Worm (Caenorhabditis elegans) whole organism, L2 larva: ENCODE data around the gene C01G12.5.
A peak's percentile ranks its signal among the peaks of the same experiment; 100 is the strongest.

Experiments
- C34F6.9 ChIP-seq: fragments of 150-350 bp; optimal IDR thresholded peaks from 2 replicates; lab custom pipeline; 2014; ENCODE audit warnings: missing biosample characterization, missing genetic modification characterization
- F13H6.1 ChIP-seq: sonication (generic microtip); optimal IDR thresholded peaks from 2 replicates; lab custom pipeline; 2016; ENCODE audit warnings: missing genetic modification characterization, missing compliant biosample characterization
- R02D3.7 ChIP-seq: fragments of 150-350 bp; optimal IDR thresholded peaks from 2 replicates; lab custom pipeline; 2014; ENCODE audit warnings: missing biosample characterization, missing genetic modification characterization
- aly-2 ChIP-seq: fragments of 150-350 bp; optimal IDR thresholded peaks from 2 replicates; lab custom pipeline; 2014; ENCODE audit warnings: missing biosample characterization, missing genetic modification characterization
- ama-1 ChIP-seq: fragments of 150-350 bp; optimal IDR thresholded peaks from 2 replicates; lab custom pipeline; 2018; ENCODE audit warnings: inconsistent platforms
- ceh-16 ChIP-seq: fragments of 150-350 bp; optimal IDR thresholded peaks from 2 replicates; lab custom pipeline; 2014; ENCODE audit warnings: missing biosample characterization, missing genetic modification characterization
- ceh-82 ChIP-seq: fragments of 150-350 bp; optimal IDR thresholded peaks from 2 replicates; lab custom pipeline; 2014; ENCODE audit warnings: missing biosample characterization, missing genetic modification characterization
- dmd-4 ChIP-seq: sonication (generic microtip); optimal IDR thresholded peaks from 2 replicates; lab custom pipeline; 2017; ENCODE audit warnings: missing biosample characterization, missing genetic modification characterization
- egl-27 ChIP-seq: sonication (generic microtip); optimal IDR thresholded peaks from 3 replicates; lab custom pipeline; 2017; ENCODE audit warnings: missing biosample characterization, missing genetic modification reagents, missing genetic modification characterization
- elt-3 ChIP-seq: sonication (generic microtip); optimal IDR thresholded peaks from 2 replicates; lab custom pipeline; 2017; ENCODE audit warnings: missing biosample characterization, missing genetic modification characterization
- fos-1 ChIP-seq: fragments of 150-350 bp; optimal IDR thresholded peaks from 2 replicates; lab custom pipeline; 2014; ENCODE audit warnings: missing biosample characterization, missing genetic modification characterization
- gmeb-1 ChIP-seq: fragments of 150-350 bp; optimal IDR thresholded peaks from 2 replicates; lab custom pipeline; 2014; ENCODE audit warnings: missing biosample characterization, missing genetic modification characterization
- lin-13 ChIP-seq: fragments of 150-350 bp; optimal IDR thresholded peaks from 2 replicates; lab custom pipeline; 2014; ENCODE audit warnings: missing biosample characterization, missing genetic modification reagents, missing genetic modification characterization
- lin-39 ChIP-seq: fragments of 150-350 bp; optimal IDR thresholded peaks from 2 replicates; lab custom pipeline; 2014; ENCODE audit warnings: missing biosample characterization, missing genetic modification reagents, missing genetic modification characterization
- lsy-2 ChIP-seq, 2 experiments: fragments of 150-350 bp in 1 of 2; sonication (generic microtip) in 1 of 2; optimal IDR thresholded peaks; 2 replicates each; lab custom pipeline; 2014 to 2017; ENCODE audit warnings: missing biosample characterization in 2 of 2, missing genetic modification characterization in 2 of 2
- mab-5 ChIP-seq: fragments of 150-350 bp; optimal IDR thresholded peaks from 2 replicates; lab custom pipeline; 2014; ENCODE audit warnings: missing biosample characterization, missing genetic modification characterization
- mbf-1 ChIP-seq: sonication (generic microtip); optimal IDR thresholded peaks from 2 replicates; lab custom pipeline; 2017; ENCODE audit warnings: missing biosample characterization, missing genetic modification characterization
- nhr-11 ChIP-seq: fragments of 150-350 bp; optimal IDR thresholded peaks from 2 replicates; lab custom pipeline; 2014; ENCODE audit warnings: missing biosample characterization, missing genetic modification characterization
- nhr-12 ChIP-seq: fragments of 150-350 bp; optimal IDR thresholded peaks from 2 replicates; lab custom pipeline; 2014; ENCODE audit warnings: missing biosample characterization, missing genetic modification characterization
- nhr-21 ChIP-seq: fragments of 150-350 bp; optimal IDR thresholded peaks from 2 replicates; lab custom pipeline; 2014; ENCODE audit warnings: missing biosample characterization, missing genetic modification characterization
- nhr-237 ChIP-seq: fragments of 150-350 bp; optimal IDR thresholded peaks from 2 replicates; lab custom pipeline; 2014; ENCODE audit warnings: missing biosample characterization, missing genetic modification characterization
- nhr-6 ChIP-seq: fragments of 150-350 bp; optimal IDR thresholded peaks from 2 replicates; lab custom pipeline; 2014; ENCODE audit warnings: missing biosample characterization, missing genetic modification characterization
- nhr-77 ChIP-seq: fragments of 150-350 bp; optimal IDR thresholded peaks from 2 replicates; lab custom pipeline; 2014; ENCODE audit warnings: missing biosample characterization, missing genetic modification characterization
- sem-4 ChIP-seq: fragments of 150-350 bp; optimal IDR thresholded peaks from 2 replicates; lab custom pipeline; 2014; ENCODE audit warnings: missing biosample characterization, missing genetic modification reagents, missing genetic modification characterization
- skn-1 ChIP-seq: sonication (generic microtip); optimal IDR thresholded peaks from 2 replicates; lab custom pipeline; 2017; ENCODE audit warnings: missing biosample characterization, missing genetic modification characterization
- snpc-4 ChIP-seq: fragments of 150-350 bp; optimal IDR thresholded peaks from 2 replicates; lab custom pipeline; 2014; ENCODE audit warnings: missing biosample characterization, missing genetic modification characterization
- unc-39 ChIP-seq: fragments of 150-350 bp; optimal IDR thresholded peaks from 2 replicates; lab custom pipeline; 2014; ENCODE audit warnings: missing biosample characterization, missing genetic modification characterization
- ztf-1 ChIP-seq: fragments of 200-800 bp; sonication (Bioruptor generic); conservative IDR thresholded peaks from 2 replicates; pipeline ENCODE4 v1.3.6; 2022; ENCODE audit warnings: missing genetic modification characterization, missing compliant biosample characterization
- ztf-4 ChIP-seq: fragments of 150-350 bp; optimal IDR thresholded peaks from 2 replicates; lab custom pipeline; 2014; ENCODE audit warnings: missing biosample characterization, missing genetic modification characterization

C01G12.5 gene

DNA sequence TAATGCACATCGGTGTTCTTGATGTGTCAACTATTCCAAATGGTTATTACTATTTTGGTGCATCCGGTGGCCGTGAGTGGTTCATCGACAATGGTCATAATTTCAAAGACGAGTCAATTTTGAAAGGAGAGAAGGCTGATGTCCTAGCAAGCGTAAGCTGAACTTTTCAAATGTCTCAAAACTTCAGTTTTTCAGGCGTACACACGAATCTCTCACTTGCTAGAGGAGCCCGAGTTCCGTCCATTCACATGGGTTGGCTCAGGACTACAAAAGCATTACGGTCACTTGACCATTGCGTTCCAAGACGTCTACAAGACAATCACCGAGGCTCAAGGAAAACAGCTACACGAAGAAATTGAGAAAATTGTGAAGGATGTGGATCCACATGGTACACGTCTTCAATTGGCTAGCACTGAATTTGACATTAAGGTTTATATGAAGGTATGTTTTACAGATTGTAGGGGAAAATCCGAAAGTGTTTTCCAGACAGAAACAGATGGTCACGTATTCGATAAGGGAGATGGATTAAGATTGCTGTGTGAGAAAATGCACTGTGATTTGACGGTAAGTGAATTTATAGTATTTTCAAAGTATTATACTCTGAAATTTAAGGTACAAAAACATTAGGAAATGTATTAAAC, 22.1 kb upstream of the C01G12.5 start:
- TF ChIP-seq nhr-77 (tag; lab: Kevin White, UChicago): no peak
- TF ChIP-seq ama-1 (lab: Kevin White, UChicago): peak; percentile 1

DNA sequence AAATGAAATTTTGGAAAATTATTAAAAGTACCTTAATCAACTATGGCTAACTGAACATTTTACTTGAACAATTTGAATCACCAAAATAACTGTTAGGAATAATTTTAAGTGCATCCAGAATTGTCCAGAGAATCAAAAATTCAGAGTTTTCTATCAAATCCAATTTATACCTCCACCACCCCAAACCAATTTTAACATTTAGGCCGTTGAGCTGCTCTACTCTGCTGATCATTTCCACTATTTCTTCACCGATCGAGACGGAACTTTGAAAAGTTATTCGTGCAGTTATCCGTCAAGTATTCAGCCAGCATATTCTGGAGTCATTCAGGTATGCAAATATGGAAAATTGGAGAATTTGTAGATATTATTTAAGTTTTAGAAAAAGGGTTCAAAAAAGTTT, 21.2 kb upstream of the C01G12.5 start:
- TF ChIP-seq ama-1 (lab: Kevin White, UChicago): peak; percentile 33
- TF ChIP-seq mab-5 (tag; lab: Kevin White, UChicago): no peak

DNA sequence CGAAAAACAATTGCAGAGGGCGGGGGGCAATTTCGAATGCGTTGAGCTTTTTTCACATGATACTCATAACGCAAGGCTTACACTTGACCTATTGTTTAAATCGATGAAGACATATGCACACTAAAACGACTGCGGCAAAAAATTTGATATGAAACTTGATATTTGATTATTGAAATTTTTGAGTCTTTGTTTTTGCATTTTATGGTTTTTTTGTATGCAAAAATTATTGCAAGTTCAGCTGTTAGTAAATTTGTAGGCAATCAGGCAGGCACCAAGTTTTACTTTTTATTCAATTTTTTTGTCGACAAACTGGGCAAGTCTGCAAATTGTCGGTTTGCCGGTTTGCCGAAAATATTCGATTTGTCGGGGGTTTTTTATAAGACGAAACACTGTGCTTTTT, 18.9 kb upstream of the C01G12.5 start, which contains the start of gene arl-3:
Gene arl-3 (plus strand): TSS at position 301 of the 400 bp plus-strand sequence.
- TF ChIP-seq aly-2: no peak
- TF ChIP-seq lsy-2 (tag; optimal IDR thresholded peaks at IDR 0.05; lab: Kevin White, UChicago): no peak
- TF ChIP-seq lin-39 (tag; lab: Kevin White, UChicago): no peak
- no peak for TF ChIP-seq egl-27 (tag; lab: Kevin White, UChicago)
- no peak for TF ChIP-seq sem-4 (tag; lab: Kevin White, UChicago)
- TF ChIP-seq nhr-77 (tag; lab: Kevin White, UChicago): no peak
- TF ChIP-seq gmeb-1 (tag; lab: Kevin White, UChicago): no peak
- no peak for TF ChIP-seq dmd-4 (tag; lab: Kevin White, UChicago)
- no peak for TF ChIP-seq snpc-4 (tag; lab: Kevin White, UChicago)
- no peak for TF ChIP-seq mab-5 (tag; lab: Kevin White, UChicago)
- TF ChIP-seq F13H6.1 (tag; lab: Kevin White, UChicago): no peak
- TF ChIP-seq ztf-1 (GFP tag; lab: Robert Waterston, UW): no peak

DNA sequence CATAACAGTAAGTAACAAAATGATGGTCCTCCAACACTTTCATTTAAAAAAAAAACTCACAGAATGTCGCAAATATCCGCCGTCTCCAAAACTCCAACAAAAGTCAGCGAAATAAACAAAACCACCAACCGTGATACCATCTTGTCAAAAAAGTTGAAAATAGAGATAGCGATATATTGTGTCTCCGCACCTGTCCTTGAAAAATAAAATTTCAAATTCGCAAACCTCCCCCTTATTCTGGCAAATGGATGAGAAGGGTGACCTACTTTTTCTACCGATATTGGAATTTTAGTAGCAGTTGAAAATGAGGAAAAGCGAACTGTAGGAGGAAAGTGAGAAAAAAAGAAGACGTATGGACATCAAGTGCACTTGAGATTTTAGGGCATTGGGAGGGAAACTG, 18.2 kb upstream of the C01G12.5 start, which contains the start of gene F19H8.2:
Gene F19H8.2 (minus strand): TSS at position 391 of the 400 bp plus-strand sequence.
- peak; percentile 53 for TF ChIP-seq ama-1 (lab: Kevin White, UChicago)
- no peak for TF ChIP-seq fos-1 (tag; lab: Kevin White, UChicago)
- no peak for TF ChIP-seq elt-3 (tag; lab: Kevin White, UChicago)
- TF ChIP-seq ztf-4 (tag; lab: Kevin White, UChicago): no peak
- no peak for TF ChIP-seq mab-5 (tag; lab: Kevin White, UChicago)
- no peak for TF ChIP-seq R02D3.7 (tag; lab: Kevin White, UChicago)
- no peak for TF ChIP-seq ceh-82
- no peak for TF ChIP-seq nhr-12 (tag; lab: Kevin White, UChicago)
- TF ChIP-seq ceh-16 (tag; lab: Kevin White, UChicago): peak; percentile 31
- no peak for TF ChIP-seq lsy-2 (tag; optimal IDR thresholded peaks at IDR 0.05; lab: Kevin White, UChicago)

DNA sequence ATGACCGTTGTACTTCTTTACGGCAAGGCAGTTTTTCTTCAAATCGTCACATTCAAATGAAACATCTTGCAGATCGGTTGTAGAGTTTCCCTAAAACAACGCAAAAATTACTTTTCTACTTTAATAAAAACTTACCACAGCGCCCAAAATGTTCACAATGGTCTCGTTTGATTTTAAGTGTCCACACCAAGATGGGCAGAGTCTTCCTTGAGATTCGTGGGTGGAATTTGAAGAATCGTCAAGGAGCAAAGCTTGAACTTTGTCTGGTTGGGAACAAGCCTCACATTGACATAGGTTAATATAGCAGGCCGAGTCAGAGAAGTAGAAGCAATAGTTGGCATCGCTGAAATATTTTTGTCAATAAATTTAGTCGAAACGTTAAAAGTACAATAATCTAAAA, 17.7 kb upstream of the C01G12.5 start:
- TF ChIP-seq nhr-6 (tag; lab: Kevin White, UChicago) (peak; percentile 11), mbf-1 (no peak)
- TF ChIP-seq, all 48 proteins: peak for 1

DNA sequence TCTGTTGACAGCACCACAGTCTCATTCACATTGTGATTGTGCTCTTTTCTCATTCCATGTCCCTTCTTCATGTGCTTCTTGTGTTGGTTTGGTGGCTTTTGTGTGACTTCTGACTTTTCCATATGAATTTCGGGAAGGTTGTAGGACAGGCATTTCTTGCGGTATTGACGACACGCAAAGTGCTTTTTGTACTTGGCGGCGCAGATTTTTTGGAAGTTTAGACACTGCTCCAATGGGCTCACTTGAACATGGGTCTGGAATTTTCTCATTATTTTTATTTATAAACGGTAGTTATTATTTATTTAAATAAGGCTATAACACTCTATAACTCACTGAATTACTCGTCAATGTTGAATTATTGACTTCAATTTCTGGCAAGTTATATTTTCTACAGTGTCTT, 17.0 kb upstream of the C01G12.5 start:
- TF ChIP-seq ceh-16 (tag; lab: Kevin White, UChicago): no peak
- no peak for TF ChIP-seq ztf-4 (tag; lab: Kevin White, UChicago)
- no peak for TF ChIP-seq nhr-11 (tag; lab: Kevin White, UChicago)
- no peak for TF ChIP-seq skn-1 (tag; lab: Kevin White, UChicago)
- TF ChIP-seq nhr-237 (tag; lab: Kevin White, UChicago): no peak
- TF ChIP-seq nhr-21: no peak

DNA sequence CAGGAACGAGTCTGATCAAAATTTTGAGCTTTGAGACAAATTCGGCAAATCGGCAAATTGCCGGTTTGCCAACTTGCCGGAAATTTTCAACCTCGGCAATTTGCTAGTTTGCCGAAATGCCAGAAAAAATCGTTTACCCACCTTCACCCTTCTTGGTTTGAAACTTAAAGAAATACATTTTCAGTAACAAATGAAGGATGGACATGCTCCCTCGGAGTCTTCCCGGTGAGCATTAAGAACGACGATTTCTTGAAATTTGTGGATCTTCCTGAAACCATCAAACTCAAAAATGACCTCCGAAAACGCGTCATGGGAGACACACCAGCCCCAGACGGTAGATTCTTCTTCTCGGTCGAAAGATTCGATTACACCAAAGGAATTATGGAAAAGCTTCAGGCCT, 15.4 kb upstream of the C01G12.5 start:
- no peak for TF ChIP-seq nhr-77 (tag; lab: Kevin White, UChicago)
- TF ChIP-seq egl-27 (tag; lab: Kevin White, UChicago): no peak
- no peak for TF ChIP-seq lin-39 (tag; lab: Kevin White, UChicago)
- no peak for TF ChIP-seq R02D3.7 (tag; lab: Kevin White, UChicago)
- no peak for TF ChIP-seq lin-13 (GFP tag; lab: Kevin White, UChicago)
- no peak for TF ChIP-seq mab-5 (tag; lab: Kevin White, UChicago)
- no peak for TF ChIP-seq unc-39 (tag; lab: Kevin White, UChicago)
- no peak for TF ChIP-seq C34F6.9 (tag; lab: Kevin White, UChicago)
- no peak for TF ChIP-seq nhr-11 (tag; lab: Kevin White, UChicago)
- TF ChIP-seq ztf-1 (GFP tag; lab: Robert Waterston, UW): no peak
- no peak for TF ChIP-seq mbf-1
- no peak for TF ChIP-seq aly-2
